Worm (Caenorhabditis elegans): ENCODE measurements around the gene twk-21.

The twk-21 gene

DNA sequence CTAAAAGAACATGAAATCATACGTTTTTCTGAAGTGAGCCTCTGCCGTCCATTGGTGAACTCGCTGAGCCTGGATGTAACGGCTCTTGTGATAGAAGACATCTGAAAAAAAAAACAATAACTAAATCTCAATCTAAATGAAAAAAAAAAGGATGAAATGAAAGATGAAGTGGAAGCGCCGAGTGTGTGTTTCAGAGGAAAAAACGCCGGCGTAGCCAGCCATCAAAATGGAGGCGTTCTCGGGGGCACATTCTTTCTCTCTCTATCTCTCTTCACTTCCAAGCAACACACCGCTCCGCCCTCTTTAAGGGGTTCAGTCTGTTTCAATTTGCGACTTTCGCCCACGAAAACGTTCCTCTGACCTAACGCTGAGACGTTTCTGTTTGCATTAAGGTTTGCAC lies 17.9 kb downstream of the twk-21 start, which contains the start of gene T01B4.3:
Gene T01B4.3 (minus strand): TSS at position 101 of the 400 bp plus-strand sequence.
- TF ChIP-seq vab-7 (GFP tag; IDR thresholded peaks at IDR 0.05) (no peak), ceh-28 (tag; optimal IDR thresholded peaks at IDR 0.05) (no peak), hlh-30 (tag; optimal IDR thresholded peaks at IDR 0.05; ENCODE audit: insufficient read depth) (no peak), daf-8 (GFP tag; IDR thresholded peaks at IDR 0.05) (no peak), snpc-1.2 (GFP tag; IDR thresholded peaks at IDR 0.05) (no peak), saeg-2 (GFP tag; IDR thresholded peaks at IDR 0.05) (no peak), dve-1 (tag; optimal IDR thresholded peaks at IDR 0.05; ENCODE audit: insufficient read depth) (no peak), gei-8 (GFP tag; optimal IDR thresholded peaks at IDR 0.05) (no peak), snpc-4 (tag; optimal IDR thresholded peaks at IDR 0.05) (no peak), lim-7 (GFP tag; IDR thresholded peaks at IDR 0.05) (no peak)

DNA sequence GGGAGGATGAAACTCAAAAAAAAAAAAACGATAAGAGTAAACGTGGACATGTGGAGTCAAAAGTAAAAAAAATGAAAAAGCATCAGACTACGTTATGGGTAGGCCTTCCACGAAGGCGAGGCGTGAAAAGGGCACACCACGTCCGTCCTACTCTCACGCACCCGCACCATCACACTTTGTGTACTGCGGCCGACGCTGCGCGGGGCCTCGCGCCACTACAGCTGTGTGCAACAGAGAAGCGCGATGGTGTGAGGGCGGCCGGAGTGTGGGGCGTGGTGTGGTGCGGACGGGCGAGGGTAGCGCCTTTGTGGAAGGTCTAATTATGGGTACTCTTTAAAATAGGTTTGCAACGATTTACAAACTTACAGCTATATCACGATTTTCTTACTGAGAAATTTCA lies 18.6 kb downstream of the twk-21 start:
- TF ChIP-seq Y75B8A.6 (GFP tag; IDR thresholded peaks at IDR 0.05) (no peak), egl-43 (GFP tag; IDR thresholded peaks at IDR 0.05) (peak; percentile 64; the same call in 1 of the 2 replicates), set-16 (GFP tag; IDR thresholded peaks at IDR 0.05) (peak; percentile 85)

DNA sequence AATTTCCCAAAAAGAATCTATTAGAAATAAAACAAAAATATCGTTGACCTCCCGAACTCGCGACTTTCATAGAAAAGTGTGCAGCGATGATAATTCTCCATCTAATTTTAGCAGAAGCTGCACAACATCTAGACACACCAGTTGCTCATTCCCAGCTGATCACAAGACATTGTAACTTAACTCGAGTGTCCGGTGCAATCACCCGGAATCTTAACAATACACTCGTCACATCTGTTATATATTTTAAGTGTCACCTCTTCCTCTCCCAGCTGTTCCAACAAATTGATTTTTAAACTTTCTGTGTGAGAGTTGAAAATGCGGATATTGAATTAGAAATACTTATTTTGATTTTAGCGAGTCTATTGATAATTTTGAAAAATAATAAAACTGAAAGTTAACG lies 21.6 kb downstream of the twk-21 start:
- TF ChIP-seq hif-1 (tag; optimal IDR thresholded peaks at IDR 0.05) (no peak), zag-1 (tag; optimal IDR thresholded peaks at IDR 0.05) (no peak), tag-97 (GFP tag; IDR thresholded peaks at IDR 0.05) (no peak), dmd-8 (GFP tag; IDR thresholded peaks at IDR 0.05) (no peak), mdl-1 (tag; optimal IDR thresholded peaks at IDR 0.05) (no peak), zfp-2 (tag; optimal IDR thresholded peaks at IDR 0.05) (no peak), lin-29 (GFP tag; IDR thresholded peaks at IDR 0.05) (no peak), set-16 (GFP tag; IDR thresholded peaks at IDR 0.05) (no peak), Y48G9A.11 (GFP tag; IDR thresholded peaks at IDR 0.05) (no peak), zip-2 (tag; optimal IDR thresholded peaks at IDR 0.05) (no peak)

DNA sequence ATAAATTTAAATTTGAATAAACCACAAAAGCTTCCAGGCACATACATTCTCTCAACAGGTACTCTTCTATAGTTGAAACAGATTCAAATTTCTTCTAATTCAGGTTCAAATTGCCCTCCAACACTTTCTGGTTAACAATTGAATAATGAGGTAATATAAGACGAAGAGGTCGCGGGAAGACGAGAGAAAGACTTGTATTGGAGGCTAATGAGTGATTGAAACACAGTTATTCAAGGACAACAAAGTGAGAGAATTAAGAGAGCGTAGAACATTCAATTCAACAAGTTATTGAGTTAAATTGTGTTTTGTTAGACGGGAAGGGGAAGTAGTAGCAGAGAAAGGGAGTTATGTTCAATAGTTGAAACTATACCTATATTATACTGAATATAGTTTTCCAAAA lies 22.2 kb downstream of the twk-21 start:
- TF ChIP-seq ces-1 (GFP tag; optimal IDR thresholded peaks at IDR 0.05) (peak; percentile 48), lin-38 (GFP tag; IDR thresholded peaks at IDR 0.05) (no peak)

DNA sequence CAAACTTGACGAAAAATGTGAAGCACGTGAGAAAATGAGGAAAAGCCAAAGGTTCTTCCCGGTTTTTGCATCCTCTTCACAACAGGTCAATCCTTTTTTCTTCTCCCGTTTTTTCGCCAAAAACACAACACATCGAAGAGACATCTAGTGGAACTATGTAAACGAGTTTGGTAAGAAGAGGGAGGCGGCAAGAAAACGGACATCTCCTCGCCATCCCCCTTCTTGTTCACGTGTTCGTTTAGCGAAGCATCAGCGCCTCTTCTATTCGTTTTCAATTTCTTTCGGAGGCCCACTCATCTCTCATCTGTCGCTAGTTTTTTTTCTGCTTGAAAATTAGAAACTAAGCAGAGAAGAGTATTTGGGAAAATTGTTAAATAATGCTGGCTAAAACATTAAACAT lies 24.5 kb downstream of the twk-21 start:
- TF ChIP-seq ZK337.2 (GFP tag; IDR thresholded peaks at IDR 0.05) (no peak), hlh-30 (tag; optimal IDR thresholded peaks at IDR 0.05; ENCODE audit: insufficient read depth) (peak; percentile 53), vab-7 (GFP tag; IDR thresholded peaks at IDR 0.05) (no peak), ceh-62 (tag; optimal IDR thresholded peaks at IDR 0.05) (no peak), nhr-77 (tag; optimal IDR thresholded peaks at IDR 0.05) (no peak), egl-43 (GFP tag; IDR thresholded peaks at IDR 0.05) (no peak), ces-1 (GFP tag; optimal IDR thresholded peaks at IDR 0.05) (no peak), snpc-4 (tag; optimal IDR thresholded peaks at IDR 0.05) (no peak), daf-12 (tag; optimal IDR thresholded peaks at IDR 0.05) (no peak), nhr-111 (GFP tag; optimal IDR thresholded peaks at IDR 0.05) (no peak), nhr-28 (tag; optimal IDR thresholded peaks at IDR 0.05) (peak; percentile 39), ceh-82 (tag; optimal IDR thresholded peaks at IDR 0.05) (no peak), hlh-11 (tag; optimal IDR thresholded peaks at IDR 0.05) (peak; percentile 68), jun-1 (tag; optimal IDR thresholded peaks at IDR 0.05) (no peak), snpc-1.2 (GFP tag; IDR thresholded peaks at IDR 0.05) (no peak), zip-2 (tag; optimal IDR thresholded peaks at IDR 0.05) (no peak), aha-1 (tag) (peak; percentile 43), nhr-48 (tag; optimal IDR thresholded peaks at IDR 0.05) (peak; percentile 34), fos-1 (tag; optimal IDR thresholded peaks at IDR 0.05) (no peak), mes-2 (tag; optimal IDR thresholded peaks at IDR 0.05; ENCODE audit: poor library complexity, severe bottlenecking) (no peak), unc-62 (GFP tag; optimal IDR thresholded peaks at IDR 0.05 in 1 of 2) (peak in 1 of 2 experiments; percentile 77), unc-62 (tag; optimal IDR thresholded peaks at IDR 0.05) (no peak), ama-1 (optimal IDR thresholded peaks at IDR 0.05) (no peak), ceh-20 (GFP tag; IDR thresholded peaks at IDR 0.05) (no peak), lin-15B (tag; optimal IDR thresholded peaks at IDR 0.05) (no peak), Y75B8A.6 (GFP tag; IDR thresholded peaks at IDR 0.05) (no peak), hmg-1.1 (GFP tag; IDR thresholded peaks at IDR 0.05) (0 out of 2 replicates have a peak, but pooled peaks have one; percentile 21), unc-130 (GFP tag; optimal IDR thresholded peaks at IDR 0.05) (no peak), ztf-7 (tag; optimal IDR thresholded peaks at IDR 0.05) (no peak), hif-1 (tag; optimal IDR thresholded peaks at IDR 0.05) (no peak)
